Worm (Caenorhabditis elegans): ENCODE measurements around the gene fbxb-77.

Gene fbxb-77

DNA sequence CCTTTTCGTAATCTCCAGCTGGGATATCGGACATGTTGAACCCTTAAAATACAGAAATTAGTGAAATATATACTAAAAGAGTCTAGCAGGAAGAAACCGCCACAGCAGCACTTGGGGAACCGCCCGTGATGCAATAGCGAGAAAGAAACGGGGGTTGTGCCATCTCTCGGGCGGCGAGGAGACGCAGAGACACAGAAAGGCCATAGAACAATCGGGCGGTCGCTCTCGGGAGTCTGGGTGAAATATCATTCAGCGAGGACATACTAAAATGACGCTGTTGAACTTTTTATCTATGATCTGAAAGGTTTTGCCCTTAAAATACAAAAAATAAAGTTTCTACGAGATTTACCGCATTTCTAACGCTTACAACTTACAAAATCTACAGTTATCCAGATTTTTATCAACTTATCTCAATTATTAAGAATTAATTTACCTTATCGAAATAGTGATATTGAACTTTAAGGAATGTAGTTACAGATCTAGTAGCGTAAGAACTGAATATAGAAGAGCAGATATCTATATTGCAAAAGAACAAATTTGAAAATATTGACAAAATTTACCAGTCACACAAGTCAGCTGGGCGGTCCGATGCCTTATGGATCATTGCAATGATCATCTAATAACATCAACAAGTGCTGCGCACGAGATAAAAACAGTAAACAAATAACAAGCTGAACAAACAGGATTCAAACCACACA is 7.4 kb downstream of the fbxb-77 start, which contains the start of gene cyc-2.1 (continued):
- TF ChIP-seq vab-7 (GFP tag; IDR thresholded peaks at IDR 0.05) (peak; percentile 37; the same call in 1 of the 2 replicates), nhr-10 (tag; optimal IDR thresholded peaks at IDR 0.05) (peak; percentile 76), zfp-2 (tag; optimal IDR thresholded peaks at IDR 0.05) (peak; percentile 11), tra-1 (GFP tag; IDR thresholded peaks at IDR 0.05) (peak; percentile 10; the same call in 1 of the 2 replicates), unc-39 (tag; optimal IDR thresholded peaks at IDR 0.05) (no peak), daf-19 (GFP tag; conservative IDR thresholded peaks at IDR 0.05) (peak; percentile 84; the same call in 1 of the 2 replicates), mep-1 (tag; optimal IDR thresholded peaks at IDR 0.05) (peak; percentile 80), ceh-20 (GFP tag; IDR thresholded peaks at IDR 0.05) (no peak), dmd-9 (GFP tag; IDR thresholded peaks at IDR 0.05) (no peak), lin-15B (tag; optimal IDR thresholded peaks at IDR 0.05) (peak; percentile 48), ama-1 (optimal IDR thresholded peaks at IDR 0.05) (peak; percentile 78), ztf-7 (tag; optimal IDR thresholded peaks at IDR 0.05) (no peak), madf-9 (GFP tag; conservative IDR thresholded peaks at IDR 0.05) (peak; percentile 54; the same call in 1 of the 2 replicates), nhr-77 (tag; optimal IDR thresholded peaks at IDR 0.05) (peak; percentile 42), unc-130 (GFP tag; optimal IDR thresholded peaks at IDR 0.05) (peak; percentile 43), php-3 (GFP tag; IDR thresholded peaks at IDR 0.05) (0 out of 2 replicates have a peak, but pooled peaks have one; percentile 9), F37D6.2 (tag; optimal IDR thresholded peaks at IDR 0.05) (peak; percentile 1), daf-8 (GFP tag; IDR thresholded peaks at IDR 0.05) (no peak), egl-43 (GFP tag; IDR thresholded peaks at IDR 0.05) (peak; percentile 84), ces-1 (GFP tag; optimal IDR thresholded peaks at IDR 0.05) (no peak), R02D3.7 (tag; optimal IDR thresholded peaks at IDR 0.05) (no peak), pqm-1 (tag; optimal IDR thresholded peaks at IDR 0.05) (peak; percentile 5), zag-1 (tag; optimal IDR thresholded peaks at IDR 0.05) (no peak), T20F7.1 (GFP tag; optimal IDR thresholded peaks at IDR 0.05) (peak; percentile 50), arid-1 (GFP tag; conservative IDR thresholded peaks at IDR 0.05) (peak; percentile 71), dmd-6 (GFP tag; IDR thresholded peaks at IDR 0.05) (peak; percentile 63), lin-38 (GFP tag; IDR thresholded peaks at IDR 0.05) (peak; percentile 79), ceh-82 (tag; optimal IDR thresholded peaks at IDR 0.05) (no peak), dpl-1 (GFP tag; optimal IDR thresholded peaks at IDR 0.05) (peak; percentile 17), nhr-6 (tag; optimal IDR thresholded peaks at IDR 0.05) (peak; percentile 61), spr-3 (GFP tag; optimal IDR thresholded peaks at IDR 0.05) (no peak), F44E2.7 (GFP tag; IDR thresholded peaks at IDR 0.05) (0 out of 2 replicates have a peak, but pooled peaks have one; percentile 9), F49E8.2 (tag; optimal IDR thresholded peaks at IDR 0.05; ENCODE audit: borderline replicate concordance) (peak; percentile 85), Y75B8A.6 (GFP tag; IDR thresholded peaks at IDR 0.05) (0 out of 2 replicates have a peak, but pooled peaks have one; percentile 22), lim-7 (GFP tag; IDR thresholded peaks at IDR 0.05) (peak; percentile 69), spr-1 (tag; optimal IDR thresholded peaks at IDR 0.05) (peak; percentile 15), madf-5 (GFP tag; IDR thresholded peaks at IDR 0.05) (peak in 1 of 2 experiments; percentile 49; a peak in 1 of 4 replicates), ceh-28 (tag; optimal IDR thresholded peaks at IDR 0.05) (no peak), rbr-2 (tag; optimal IDR thresholded peaks at IDR 0.05) (peak; percentile 68), lin-13 (GFP tag; optimal IDR thresholded peaks at IDR 0.05) (peak; percentile 36), nhr-48 (tag; optimal IDR thresholded peaks at IDR 0.05) (peak; percentile 57), mes-2 (tag; optimal IDR thresholded peaks at IDR 0.05; ENCODE audit: poor library complexity, severe bottlenecking) (peak; percentile 76), hlh-11 (tag; optimal IDR thresholded peaks at IDR 0.05) (peak; percentile 85), lir-3 (tag; optimal IDR thresholded peaks at IDR 0.05) (no peak), mxl-3 (GFP tag; optimal IDR thresholded peaks at IDR 0.05) (peak; percentile 45), nhr-11 (tag; optimal IDR thresholded peaks at IDR 0.05) (peak; percentile 52), daf-16 (GFP tag; optimal IDR thresholded peaks at IDR 0.05) (no peak), daf-16 (tag; optimal IDR thresholded peaks at IDR 0.05) (peak; percentile 44), nhr-25 (tag; optimal IDR thresholded peaks at IDR 0.05; ENCODE audit: borderline replicate concordance, insufficient read depth) (no peak), nhr-237 (tag; optimal IDR thresholded peaks at IDR 0.05) (peak; percentile 21)
